Worm (Caenorhabditis elegans): ENCODE measurements around the gene cah-3.
"Not testable (repeated sequence)": the region's sequence is repeated elsewhere in the genome, so short reads cannot be mapped to it uniquely, and the experiment has no call there.

The cah-3 gene

DNA sequence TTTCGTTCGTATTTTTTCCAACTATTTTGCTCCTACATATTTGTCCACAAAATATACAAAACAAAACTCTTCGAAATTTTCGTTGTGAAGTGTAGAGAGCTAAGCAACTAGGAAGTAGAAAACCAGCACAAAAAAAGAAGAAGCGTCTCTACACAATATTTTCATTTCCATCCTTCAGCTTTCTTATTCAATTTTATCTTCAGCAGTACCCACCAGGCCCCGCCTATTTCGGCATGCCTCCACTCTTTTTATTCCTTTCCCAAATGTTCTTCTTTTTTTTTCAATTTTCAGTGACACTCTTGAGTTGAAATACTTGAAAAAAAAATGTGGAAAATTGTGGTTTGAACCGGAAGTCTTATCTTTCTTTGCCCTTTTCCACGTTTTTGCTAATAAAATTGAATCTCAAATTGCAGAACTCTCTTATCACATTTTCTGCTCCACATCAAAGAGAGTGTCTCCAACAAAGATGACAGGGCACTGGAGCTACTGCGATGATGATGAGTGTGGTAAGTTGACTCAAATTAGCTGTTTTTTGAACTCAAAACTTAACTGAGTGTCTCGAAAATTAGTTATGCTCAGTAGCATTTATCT is at the start of gene cah-3:
Gene cah-3, plus strand, starts transcription at position 414 of the 591 bp plus-strand sequence.
- no peak for TF ChIP-seq unc-62 (GFP tag; optimal IDR thresholded peaks at IDR 0.05)

DNA sequence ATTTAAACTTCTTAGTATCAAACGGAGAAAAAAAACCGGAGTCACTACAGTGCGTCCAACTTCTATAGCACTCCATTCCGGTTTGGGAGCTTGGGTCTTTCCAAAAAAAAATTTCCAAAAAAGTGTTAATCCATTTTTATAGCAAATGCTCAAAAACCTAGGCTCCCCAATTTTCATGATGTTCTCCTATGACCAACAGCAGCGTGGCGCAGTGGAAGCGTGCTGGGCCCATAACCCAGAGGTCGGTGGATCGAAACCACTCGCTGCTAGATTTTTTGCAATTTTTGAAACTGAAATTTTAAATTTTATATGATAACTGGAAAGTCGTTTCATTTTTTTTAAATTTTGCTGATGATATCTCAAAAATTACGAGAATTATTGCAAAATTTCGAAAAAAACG is 46.3 kb upstream of the cah-3 start:
- TF ChIP-seq unc-62 (GFP tag; optimal IDR thresholded peaks at IDR 0.05), result no peak

DNA sequence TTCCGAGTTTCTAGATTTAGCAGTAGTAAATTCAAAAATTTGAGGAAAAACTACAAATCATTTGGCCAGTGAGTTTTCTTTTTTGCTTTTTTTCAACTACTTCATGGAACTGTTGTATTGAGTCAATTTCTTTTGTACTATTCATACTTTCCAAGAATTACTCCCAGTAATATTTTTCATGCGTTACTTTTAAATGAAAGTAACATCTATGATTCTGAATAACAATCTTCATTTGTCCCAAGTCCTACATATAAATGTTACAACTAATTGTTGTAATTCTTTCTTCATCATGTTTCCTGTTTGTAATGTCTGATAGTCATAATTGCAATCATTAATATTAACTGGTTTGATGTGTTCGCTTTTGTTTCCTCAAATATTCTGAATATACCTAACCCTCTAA is 43.6 kb upstream of the cah-3 start:
- TF ChIP-seq unc-62 (GFP tag; optimal IDR thresholded peaks at IDR 0.05), result no peak

DNA sequence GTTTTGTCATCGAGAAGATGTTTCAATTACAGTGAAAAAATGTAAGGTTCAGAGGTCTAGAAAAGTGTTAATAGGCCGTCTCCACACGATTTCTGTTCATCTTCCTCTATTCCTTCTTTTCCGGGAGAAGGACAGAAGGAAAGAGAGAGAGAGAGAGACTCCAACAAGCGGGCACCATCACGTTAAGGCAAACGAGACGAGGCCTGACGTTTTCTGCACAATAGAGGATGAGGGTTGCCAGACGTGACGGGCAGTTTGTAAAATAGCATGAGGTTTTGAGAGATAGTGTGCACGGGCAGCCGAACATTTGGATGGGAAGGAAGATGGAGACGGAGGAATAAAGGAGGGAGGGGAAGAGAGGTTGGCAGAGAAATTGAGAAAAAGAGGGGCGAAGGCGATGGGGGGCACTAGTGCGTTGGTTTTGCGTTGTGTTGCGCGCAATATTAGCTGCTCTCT is 41.5 kb upstream of the cah-3 start, which contains the start of gene twf-2:
Gene twf-2, plus strand, starts transcription at position 405 of the 456 bp plus-strand sequence.
- no peak for TF ChIP-seq unc-62 (GFP tag; optimal IDR thresholded peaks at IDR 0.05)

DNA sequence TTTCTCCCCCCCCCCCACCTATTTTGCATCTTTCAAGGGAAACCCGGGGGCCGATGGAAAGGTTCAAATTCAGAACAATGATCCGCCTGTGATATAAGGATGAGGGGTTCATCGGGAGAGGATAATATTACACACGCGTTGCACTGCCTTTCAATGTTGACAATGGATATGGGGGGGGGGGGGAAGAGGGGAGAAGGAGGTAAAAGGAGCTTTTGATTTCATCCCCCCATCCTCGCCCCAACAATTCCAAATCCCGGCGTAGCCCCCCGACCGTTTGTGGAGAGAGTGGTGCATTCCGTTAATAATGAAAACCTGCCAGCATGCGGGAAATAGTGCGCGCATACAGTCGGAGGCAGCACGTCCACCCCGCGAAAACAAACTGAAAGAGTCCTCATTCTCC is 40.2 kb upstream of the cah-3 start:
- TF ChIP-seq unc-62 (GFP tag; optimal IDR thresholded peaks at IDR 0.05), result no peak

DNA sequence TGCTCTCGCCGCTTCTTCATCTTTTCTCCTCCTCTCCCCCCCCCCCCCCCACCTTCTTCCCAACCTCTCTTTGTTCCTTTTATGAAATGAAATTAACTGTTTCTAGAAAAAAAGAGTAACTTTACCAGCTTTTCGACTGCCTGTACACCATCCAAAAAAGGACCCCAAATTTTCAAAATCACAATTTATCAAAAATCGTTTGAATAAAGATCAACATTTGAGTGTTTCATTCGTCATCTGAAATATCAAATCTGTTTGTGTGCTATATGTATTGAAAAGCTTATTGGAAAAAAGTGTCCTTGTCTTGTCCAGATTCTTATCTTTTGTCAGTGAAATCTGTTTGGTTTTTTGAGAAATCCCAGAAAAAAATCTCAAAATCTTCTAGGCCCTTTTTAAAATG is 36.2 kb upstream of the cah-3 start:
- no peak for TF ChIP-seq unc-62 (GFP tag; optimal IDR thresholded peaks at IDR 0.05)

DNA sequence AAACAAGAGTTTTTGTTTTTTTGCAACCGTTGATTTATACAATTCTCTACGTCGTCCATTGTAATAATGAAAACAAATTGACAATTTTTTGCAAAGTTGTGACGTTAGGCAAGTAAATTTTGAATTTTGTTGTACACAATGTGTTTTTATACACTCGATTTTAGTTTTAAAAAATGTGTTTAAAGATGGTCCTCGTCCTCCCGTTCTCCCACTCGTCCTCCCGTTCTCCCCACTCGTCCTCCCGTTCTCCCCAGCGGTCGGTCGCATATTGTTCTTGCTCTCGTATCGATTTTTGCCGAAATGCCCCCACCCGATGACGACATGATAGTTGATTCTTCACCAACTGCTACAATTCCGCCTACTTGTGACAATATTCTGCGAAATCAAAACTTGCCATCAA is 35.6 kb upstream of the cah-3 start, which contains the start of gene F38E9.4:
Gene F38E9.4, plus strand, starts transcription at position 301 of the 400 bp plus-strand sequence.
- not testable (repeated sequence) for TF ChIP-seq unc-62 (GFP tag; optimal IDR thresholded peaks at IDR 0.05)

DNA sequence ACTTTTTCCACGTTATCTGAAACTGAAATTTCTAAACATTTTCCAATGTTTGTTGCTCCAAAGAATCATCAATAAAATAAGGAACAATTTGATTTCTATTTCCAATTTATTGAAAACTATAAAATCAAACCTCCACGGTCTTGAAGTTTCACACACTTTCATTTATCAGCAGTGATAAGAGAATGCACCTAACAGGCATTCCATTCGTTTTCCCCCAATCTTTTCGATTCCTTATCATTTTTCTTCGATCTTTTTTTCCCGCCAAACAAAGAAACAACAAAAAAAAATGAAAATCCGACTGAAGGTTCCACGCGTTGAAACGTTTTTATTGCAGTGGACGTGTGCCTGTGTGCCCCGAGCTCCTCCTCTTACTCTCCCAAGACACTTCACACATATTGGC is 30.6 kb upstream of the cah-3 start, which contains the start of gene nas-39:
Gene nas-39, plus strand, starts transcription at position 269 of the 400 bp plus-strand sequence.
- no peak for TF ChIP-seq unc-62 (GFP tag; optimal IDR thresholded peaks at IDR 0.05)

DNA sequence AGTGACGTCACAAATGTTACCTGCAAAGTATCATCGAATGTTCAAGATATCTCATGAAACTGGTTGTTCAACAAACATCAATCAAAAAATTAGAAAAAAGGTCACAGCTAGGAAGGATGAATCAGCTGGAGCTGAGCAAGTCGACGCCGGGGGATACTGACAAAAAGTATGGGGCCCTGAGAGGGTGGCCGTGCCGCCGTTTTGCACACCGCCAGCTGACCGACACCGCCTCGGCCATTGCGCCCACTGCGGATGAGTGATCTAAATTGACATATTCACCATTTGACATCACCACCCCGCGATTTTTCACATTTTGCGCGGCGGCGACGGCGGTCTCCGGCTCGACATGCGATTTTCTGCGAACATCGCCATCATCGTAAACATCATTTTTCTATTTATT is 30.2 kb upstream of the cah-3 start:
- no peak for TF ChIP-seq unc-62 (GFP tag; optimal IDR thresholded peaks at IDR 0.05)

DNA sequence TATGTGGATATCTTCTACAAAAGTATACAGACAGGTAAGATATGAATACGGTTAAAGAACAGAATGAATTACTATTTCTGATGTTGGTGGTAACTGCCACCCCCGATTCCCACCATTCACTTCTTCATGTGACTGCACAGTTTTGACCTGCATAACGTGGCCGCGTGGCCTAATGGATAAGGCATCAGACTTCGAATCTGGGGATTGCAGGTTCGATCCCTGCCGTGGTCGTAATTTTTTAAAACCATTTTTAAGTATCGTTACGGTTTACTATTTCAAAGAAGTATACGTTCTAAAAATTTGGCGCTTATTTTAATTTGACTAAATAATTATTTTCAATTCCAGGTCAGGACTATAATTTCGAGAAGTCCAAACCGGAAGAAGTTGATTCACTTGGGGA is 26.0 kb upstream of the cah-3 start:
- no peak for TF ChIP-seq unc-62 (GFP tag; optimal IDR thresholded peaks at IDR 0.05)

DNA sequence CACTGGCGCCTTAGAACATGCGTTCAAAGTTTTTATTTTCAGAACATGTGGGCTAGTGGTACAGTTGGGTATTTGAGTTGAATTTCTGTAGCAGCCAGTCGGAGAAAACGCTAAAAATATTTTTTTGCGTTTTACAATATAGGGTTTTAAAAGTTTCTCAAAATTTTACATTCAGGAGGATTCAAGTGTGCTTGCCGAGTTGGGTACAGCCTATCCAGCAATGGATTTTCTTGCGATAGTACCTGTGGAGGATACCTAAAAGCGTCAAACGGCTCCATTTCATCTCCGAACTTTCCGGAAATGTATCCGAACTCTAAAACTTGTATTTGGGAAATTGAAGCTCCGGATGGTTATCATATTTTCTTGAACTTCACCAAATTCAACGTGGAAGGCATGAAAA is 21.1 kb upstream of the cah-3 start:
- no peak for TF ChIP-seq unc-62 (GFP tag; optimal IDR thresholded peaks at IDR 0.05)

DNA sequence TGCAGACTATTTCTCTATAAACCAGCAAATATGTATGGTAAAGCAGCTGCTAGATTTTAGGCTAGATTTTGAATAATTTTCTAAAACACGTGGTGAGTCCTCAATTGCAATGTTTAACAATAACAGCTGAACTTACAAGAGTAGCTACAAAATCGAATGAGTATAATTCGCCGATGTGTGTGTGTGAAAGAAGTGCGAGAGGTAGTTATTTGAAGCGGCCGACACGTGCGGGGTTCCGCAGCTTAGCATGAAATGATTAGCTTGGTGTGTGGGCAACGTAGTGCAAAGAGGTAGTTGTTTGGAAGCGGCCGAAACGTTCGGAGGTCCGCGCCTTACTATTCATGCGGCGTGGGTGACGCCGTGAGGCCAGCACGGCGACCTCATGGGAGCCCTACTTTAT is 18.4 kb upstream of the cah-3 start:
- no peak for TF ChIP-seq unc-62 (GFP tag; optimal IDR thresholded peaks at IDR 0.05)

DNA sequence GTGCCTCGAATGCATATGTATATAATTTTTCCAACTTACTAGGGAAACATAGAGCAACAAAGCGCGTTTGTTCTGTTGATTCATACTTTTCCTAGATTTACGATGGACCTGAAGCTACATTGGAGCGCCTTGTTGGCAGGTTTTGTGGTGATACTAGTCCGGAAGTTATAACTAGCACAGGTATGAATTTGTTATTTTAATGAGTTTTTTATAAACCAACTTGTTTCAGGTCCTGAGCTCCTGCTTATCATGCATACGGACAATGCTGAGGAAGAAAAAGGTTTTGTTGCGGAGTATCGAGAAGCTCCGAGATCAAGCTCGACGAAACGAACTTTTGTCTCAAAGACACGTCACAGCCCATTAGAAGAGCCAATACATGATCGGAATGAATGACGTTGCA is 16.5 kb upstream of the cah-3 start, which contains the start of gene F38E9.1:
Gene F38E9.1, plus strand, starts transcription at position 301 of the 400 bp plus-strand sequence.
- no peak for TF ChIP-seq unc-62 (GFP tag; optimal IDR thresholded peaks at IDR 0.05)

DNA sequence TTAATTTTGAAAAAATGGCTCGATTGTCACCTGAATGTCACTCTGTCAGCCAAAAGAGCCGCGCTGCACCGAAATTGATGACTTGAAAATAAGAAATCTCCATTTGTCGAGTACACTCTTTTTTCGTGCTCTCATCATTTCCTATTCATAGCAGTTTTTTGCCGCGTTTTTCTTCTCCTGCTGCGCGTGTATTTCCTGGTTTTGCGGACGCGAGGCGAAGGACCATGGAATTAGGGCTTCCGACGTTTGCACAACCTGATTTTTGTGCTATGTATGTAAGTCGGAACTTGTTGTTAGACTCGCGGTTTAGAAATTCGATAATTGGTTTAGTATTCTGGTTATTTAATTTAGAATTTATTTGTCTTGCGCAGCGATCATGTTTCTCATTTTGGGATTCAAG is 7.0 kb upstream of the cah-3 start:
- no peak for TF ChIP-seq unc-62 (GFP tag; optimal IDR thresholded peaks at IDR 0.05)

DNA sequence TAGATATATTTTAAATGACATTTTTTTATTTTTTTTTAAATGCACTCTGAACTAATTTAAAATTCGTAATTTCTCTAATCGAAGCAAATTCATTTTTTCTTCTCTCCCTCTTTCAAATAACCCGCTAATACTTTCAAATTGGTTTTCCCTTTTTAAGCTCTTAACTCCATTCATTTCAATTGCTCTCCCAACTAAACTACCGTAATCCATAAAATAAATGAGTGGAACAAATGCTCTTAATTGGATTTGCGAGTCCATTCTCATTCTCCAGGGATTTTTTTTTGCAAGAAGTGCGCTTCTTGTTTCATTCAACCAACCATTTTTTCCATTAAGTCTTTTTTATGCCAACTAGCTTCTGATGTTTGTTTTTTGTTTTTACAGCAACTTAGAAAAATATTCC is 6.3 kb upstream of the cah-3 start:
- TF ChIP-seq unc-62 (GFP tag; optimal IDR thresholded peaks at IDR 0.05), result no peak

DNA sequence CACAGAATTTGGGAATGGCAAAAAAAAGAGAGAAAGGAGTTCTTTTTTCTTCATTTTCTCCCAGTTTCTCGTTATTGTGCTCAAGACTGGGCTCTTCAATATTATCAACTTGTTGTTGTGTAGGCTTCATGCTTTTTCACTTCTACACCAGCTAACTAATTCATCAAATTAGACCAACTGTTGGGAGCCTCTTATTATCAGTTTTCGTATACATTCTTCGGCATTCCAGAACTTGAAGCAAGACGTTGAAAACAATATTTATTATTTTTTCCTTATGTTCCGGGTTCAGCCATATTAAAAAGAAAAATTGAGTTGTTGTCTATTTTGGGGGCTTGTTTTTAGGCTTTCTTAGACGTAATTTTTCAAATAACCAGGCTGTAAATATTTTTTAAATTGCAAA is 4.3 kb upstream of the cah-3 start:
- no peak for TF ChIP-seq unc-62 (GFP tag; optimal IDR thresholded peaks at IDR 0.05)

DNA sequence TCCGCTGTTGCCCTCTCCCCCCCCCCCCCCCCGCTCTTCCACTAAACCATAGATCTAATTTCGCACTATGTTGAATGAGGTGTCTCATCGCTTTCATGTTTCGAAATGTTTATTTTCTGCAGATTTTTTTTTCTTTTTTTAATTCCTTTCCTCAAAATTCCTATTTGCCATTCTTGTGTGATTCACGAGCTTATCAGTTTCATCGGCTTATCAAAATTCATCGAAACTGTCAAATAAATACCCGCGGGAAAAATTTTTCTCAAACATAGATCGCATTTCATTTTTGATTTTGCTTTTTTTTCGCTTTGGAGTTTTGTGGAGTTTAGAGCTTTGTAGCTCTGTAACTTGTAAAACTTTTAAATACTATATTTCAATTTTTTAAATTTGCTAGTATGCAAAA is 3.2 kb upstream of the cah-3 start:
- TF ChIP-seq unc-62 (GFP tag; optimal IDR thresholded peaks at IDR 0.05), result no peak

DNA sequence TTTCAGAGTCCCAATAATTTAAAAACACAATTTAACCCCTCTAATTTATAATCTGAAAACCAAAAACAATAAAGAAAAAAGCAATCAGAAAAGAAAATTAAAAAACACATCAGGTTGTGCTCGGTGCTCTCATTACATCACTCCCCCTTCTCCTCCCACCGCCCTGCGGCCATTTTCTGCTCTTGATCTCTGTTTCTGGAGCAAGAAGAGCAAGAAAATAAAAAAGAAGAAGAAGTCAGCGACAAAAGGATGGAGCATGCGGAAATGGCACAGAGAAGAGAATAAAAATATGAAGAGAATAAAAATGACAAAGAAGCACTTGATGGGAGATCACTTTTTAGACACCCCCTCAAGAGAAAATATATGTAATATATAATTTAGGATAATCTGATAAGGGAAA is 2.6 kb upstream of the cah-3 start:
- TF ChIP-seq unc-62 (GFP tag; optimal IDR thresholded peaks at IDR 0.05), result no peak
